Fruit fly (Drosophila melanogaster) whole organism, embryonic: ENCODE measurements around the gene FucTD.

Experiments used
- B-H1 ChIP-seq: fragments of 200-800 bp; sonication (Bioruptor generic); IDR thresholded peaks from 3 replicates; pipeline ENCODE4 v1.3.6; 2022; ENCODE audit warnings: missing biosample characterization, missing genetic modification characterization
- CG10366 ChIP-seq: fragments of 200-800 bp; sonication (Bioruptor generic); IDR thresholded peaks from 2 replicates; pipeline ENCODE4 v1.3.6; 2022; ENCODE audit warnings: missing biosample characterization, missing genetic modification characterization
- CG11696 ChIP-seq: fragments of 200-800 bp; sonication (Bioruptor generic); IDR thresholded peaks from 2 replicates; pipeline ENCODE4 v1.3.6; 2022; ENCODE audit warnings: missing biosample characterization, missing genetic modification characterization
- CG1233 ChIP-seq: fragments of 200-800 bp; sonication (Bioruptor generic); optimal IDR thresholded peaks from 4 replicates; lab custom pipeline; 2018; ENCODE audit warnings: missing biosample characterization, mild to moderate bottlenecking, missing genetic modification characterization
- CG12769 ChIP-seq: fragments of 200-800 bp; sonication (Bioruptor generic); optimal IDR thresholded peaks from 2 replicates; lab custom pipeline; 2019; ENCODE audit warnings: missing biosample characterization, mild to moderate bottlenecking, missing genetic modification characterization, moderate library complexity
- CG15696 ChIP-seq: fragments of 200-800 bp; sonication (Bioruptor generic); optimal IDR thresholded peaks from 2 replicates; lab custom pipeline; 2019; ENCODE audit warnings: missing biosample characterization, mild to moderate bottlenecking, missing genetic modification characterization, moderate library complexity
- CG17359 ChIP-seq: fragments of 200-800 bp; sonication (Bioruptor generic); optimal IDR thresholded peaks from 3 replicates; lab custom pipeline; 2018; ENCODE audit warnings: missing biosample characterization, mild to moderate bottlenecking, missing genetic modification characterization, moderate library complexity
- CG17802 ChIP-seq: fragments of 200-800 bp; sonication (Bioruptor generic); optimal IDR thresholded peaks from 2 replicates; lab custom pipeline; 2018; ENCODE audit warnings: missing biosample characterization, mild to moderate bottlenecking, missing genetic modification characterization, moderate library complexity
- CG17912 ChIP-seq: fragments of 200-800 bp; sonication (Bioruptor generic); optimal IDR thresholded peaks from 2 replicates; lab custom pipeline; 2018; ENCODE audit warnings: missing biosample characterization, mild to moderate bottlenecking, missing genetic modification characterization
- CG1832 ChIP-seq: fragments of 200-800 bp; sonication (Bioruptor generic); optimal IDR thresholded peaks from 2 replicates; lab custom pipeline; 2017; ENCODE audit warnings: missing biosample characterization, mild to moderate bottlenecking, missing genetic modification characterization, inconsistent platforms
- CG2120 ChIP-seq: fragments of 200-800 bp; sonication (Bioruptor generic); optimal IDR thresholded peaks from 3 replicates; lab custom pipeline; 2016; ENCODE audit warnings: missing biosample characterization, missing genetic modification characterization
- CG31224 ChIP-seq: fragments of 200-800 bp; sonication (Bioruptor generic); IDR thresholded peaks from 2 replicates; pipeline ENCODE4 v1.3.6; 2022; ENCODE audit warnings: missing biosample characterization, missing genetic modification characterization
- CG31388 ChIP-seq: fragments of 200-800 bp; sonication (Bioruptor generic); optimal IDR thresholded peaks from 2 replicates; lab custom pipeline; 2016; ENCODE audit warnings: missing biosample characterization, missing genetic modification characterization
- CG31441 ChIP-seq: fragments of 200-800 bp; sonication (Bioruptor generic); IDR thresholded peaks from 2 replicates; pipeline ENCODE4 v1.3.6; 2022; ENCODE audit warnings: missing biosample characterization, missing genetic modification characterization
- CG7839 ChIP-seq: fragments of 200-800 bp; sonication (Bioruptor generic); optimal IDR thresholded peaks from 3 replicates; lab custom pipeline; 2018; ENCODE audit warnings: missing biosample characterization, mild to moderate bottlenecking, missing genetic modification characterization, moderate library complexity
- CG8281 ChIP-seq: fragments of 200-800 bp; sonication (Bioruptor generic); optimal IDR thresholded peaks from 2 replicates; lab custom pipeline; 2018; ENCODE audit warnings: missing biosample characterization, mild to moderate bottlenecking, missing genetic modification characterization, moderate library complexity
- CG8924 ChIP-seq: fragments of 200-800 bp; optimal IDR thresholded peaks from 3 replicates; lab custom pipeline; 2019; ENCODE audit warnings: missing biosample characterization, mild to moderate bottlenecking, missing genetic modification characterization, moderate library complexity
- CHES-1-like ChIP-seq: fragments of 200-800 bp; sonication (Bioruptor generic); optimal IDR thresholded peaks from 2 replicates; lab custom pipeline; 2016; ENCODE audit warnings: missing biosample characterization, missing genetic modification characterization
- Chrac-16 ChIP-seq: fragments of 200-800 bp; sonication (Bioruptor generic); optimal IDR thresholded peaks from 3 replicates; lab custom pipeline; 2016; ENCODE audit warnings: missing biosample characterization, missing genetic modification characterization
- Fer1 ChIP-seq: fragments of 200-800 bp; sonication (Bioruptor generic); optimal IDR thresholded peaks from 2 replicates; lab custom pipeline; 2017; ENCODE audit warnings: missing biosample characterization, mild to moderate bottlenecking, missing genetic modification characterization
- Fer2 ChIP-seq: fragments of 200-800 bp; sonication (Bioruptor generic); optimal IDR thresholded peaks from 2 replicates; lab custom pipeline; 2018; ENCODE audit warnings: missing biosample characterization, mild to moderate bottlenecking, missing genetic modification characterization, moderate library complexity
- HLH3B ChIP-seq: fragments of 200-800 bp; sonication (Bioruptor generic); IDR thresholded peaks from 2 replicates; pipeline ENCODE4 v1.3.6; 2022; ENCODE audit warnings: missing biosample characterization, missing genetic modification characterization
- Jarid2 ChIP-seq: fragments of 200-800 bp; sonication (Bioruptor generic); optimal IDR thresholded peaks from 3 replicates; lab custom pipeline; 2017; ENCODE audit warnings: mild to moderate bottlenecking, missing biosample characterization, missing genetic modification reagents, missing genetic modification characterization
- Lpt ChIP-seq: fragments of >200 bp; optimal IDR thresholded peaks from 2 replicates; lab custom pipeline; 2018; ENCODE audit warnings: missing biosample characterization, missing genetic modification characterization
- Mes4 ChIP-seq: fragments of 200-800 bp; sonication (Bioruptor generic); optimal IDR thresholded peaks from 2 replicates; lab custom pipeline; 2016; ENCODE audit warnings: missing biosample characterization, missing genetic modification characterization
- Mrtf ChIP-seq: fragments of 200-800 bp; sonication (Bioruptor generic); IDR thresholded peaks from 3 replicates; pipeline ENCODE4 v1.3.6; 2022; ENCODE audit warnings: missing biosample characterization, missing genetic modification characterization
- Poxn ChIP-seq: fragments of 200-800 bp; sonication (Bioruptor generic); IDR thresholded peaks from 2 replicates; pipeline ENCODE4 v1.3.6; 2022; ENCODE audit warnings: missing biosample characterization, missing genetic modification characterization
- YL-1 ChIP-seq: fragments of 200-800 bp; sonication (Bioruptor generic); optimal IDR thresholded peaks from 3 replicates; lab custom pipeline; 2017; ENCODE audit warnings: missing biosample characterization, mild to moderate bottlenecking, missing genetic modification characterization
- abd-A ChIP-seq: fragments of 200-800 bp; sonication (Bioruptor generic); optimal IDR thresholded peaks from 3 replicates; lab custom pipeline; 2019; ENCODE audit warnings: missing biosample characterization, mild to moderate bottlenecking, missing genetic modification characterization, moderate library complexity
- ara ChIP-seq: fragments of 200-800 bp; sonication (Bioruptor generic); IDR thresholded peaks from 2 replicates; pipeline ENCODE4 v1.3.6; 2022; ENCODE audit warnings: missing biosample characterization, missing genetic modification characterization
- bcd ChIP-seq: fragments of 200-800 bp; sonication (Bioruptor generic); optimal IDR thresholded peaks from 2 replicates; lab custom pipeline; 2017; ENCODE audit warnings: missing biosample characterization, mild to moderate bottlenecking, missing genetic modification characterization
- cad ChIP-seq: fragments of >200 bp; optimal IDR thresholded peaks from 2 replicates; lab custom pipeline; 2017; ENCODE audit warnings: missing biosample characterization, missing genetic modification characterization
- ci ChIP-seq: fragments of 200-800 bp; sonication (Bioruptor generic); IDR thresholded peaks from 3 replicates; pipeline ENCODE4 v1.3.6; 2022; ENCODE audit warnings: missing biosample characterization, missing genetic modification characterization
- corto ChIP-seq: fragments of 200-800 bp; sonication (Bioruptor generic); optimal IDR thresholded peaks from 2 replicates; lab custom pipeline; 2016; ENCODE audit warnings: missing biosample characterization, mild to moderate bottlenecking, missing genetic modification characterization, moderate library complexity
- dati ChIP-seq: fragments of 200-800 bp; sonication (Bioruptor generic); IDR thresholded peaks from 2 replicates; pipeline ENCODE4 v1.3.6; 2022; ENCODE audit warnings: missing biosample characterization, missing genetic modification characterization
- exex ChIP-seq: fragments of 200-800 bp; sonication (Bioruptor generic); optimal IDR thresholded peaks from 4 replicates; lab custom pipeline; 2018; ENCODE audit warnings: missing biosample characterization, mild to moderate bottlenecking, missing genetic modification characterization, moderate library complexity
- fru ChIP-seq: fragments of >200 bp; optimal IDR thresholded peaks from 2 replicates; lab custom pipeline; 2017
- gfzf ChIP-seq: fragments of 200-800 bp; sonication (Bioruptor generic); optimal IDR thresholded peaks from 2 replicates; lab custom pipeline; 2016; ENCODE audit warnings: missing biosample characterization, mild to moderate bottlenecking, missing genetic modification characterization, moderate library complexity
- grau ChIP-seq: fragments of 200-800 bp; optimal IDR thresholded peaks from 3 replicates; lab custom pipeline; 2019; ENCODE audit warnings: missing biosample characterization, mild to moderate bottlenecking, missing genetic modification characterization, moderate library complexity
- grn ChIP-seq: fragments of 200-800 bp; sonication (Bioruptor generic); optimal IDR thresholded peaks from 3 replicates; lab custom pipeline; 2017; ENCODE audit warnings: missing biosample characterization, missing genetic modification characterization
- hbn ChIP-seq: fragments of 200-800 bp; sonication (Bioruptor generic); IDR thresholded peaks from 2 replicates; pipeline ENCODE4 v1.3.6; 2022; ENCODE audit warnings: missing biosample characterization, missing genetic modification characterization; ENCODE audit not compliant: partially characterized antibody
- hkb ChIP-seq, 2 experiments: fragments of 200-800 bp in 1 of 2; fragments of >200 bp in 1 of 2; sonication (Bioruptor generic) in 1 of 2; IDR thresholded peaks in 1 of 2; optimal IDR thresholded peaks in 1 of 2; 2 replicates each; pipeline versions ENCODE4 v1.3.6 to Lab custom; 2017 to 2022; ENCODE audit warnings: missing biosample characterization in 1 of 2, missing genetic modification characterization in 1 of 2
- jigr1 ChIP-seq: fragments of 200-800 bp; sonication (Bioruptor generic); IDR thresholded peaks from 3 replicates; pipeline ENCODE4 v1.3.6; 2022; ENCODE audit warnings: missing biosample characterization, missing genetic modification characterization
- nerfin-1 ChIP-seq: fragments of 200-800 bp; sonication (Bioruptor generic); optimal IDR thresholded peaks from 3 replicates; lab custom pipeline; 2019; ENCODE audit warnings: missing biosample characterization, mild to moderate bottlenecking, missing genetic modification characterization, moderate library complexity
- pfk ChIP-seq: fragments of 200-800 bp; sonication (Bioruptor generic); optimal IDR thresholded peaks from 2 replicates; lab custom pipeline; 2018; ENCODE audit warnings: missing biosample characterization, mild to moderate bottlenecking, missing genetic modification characterization, moderate library complexity
- pum ChIP-seq: fragments of 200-800 bp; sonication (Bioruptor generic); optimal IDR thresholded peaks from 2 replicates; lab custom pipeline; 2016; ENCODE audit warnings: missing biosample characterization, missing genetic modification characterization
- row ChIP-seq: fragments of 200-800 bp; sonication (Bioruptor generic); IDR thresholded peaks from 3 replicates; pipeline ENCODE4 v1.3.6; 2022; ENCODE audit warnings: missing biosample characterization, missing genetic modification characterization
- run ChIP-seq: fragments of 200-800 bp; sonication (Bioruptor generic); optimal IDR thresholded peaks from 3 replicates; lab custom pipeline; 2018; ENCODE audit warnings: missing biosample characterization, mild to moderate bottlenecking, missing genetic modification characterization
- sim ChIP-seq: fragments of 200-800 bp; sonication (Bioruptor generic); IDR thresholded peaks from 2 replicates; pipeline ENCODE4 v1.3.6; 2022; ENCODE audit warnings: missing biosample characterization, missing genetic modification characterization
- slbo ChIP-seq: fragments of 200-800 bp; sonication (Bioruptor generic); IDR thresholded peaks from 2 replicates; pipeline ENCODE4 v1.3.6; 2022; ENCODE audit warnings: missing biosample characterization, missing genetic modification characterization
- trem ChIP-seq: fragments of 200-800 bp; optimal IDR thresholded peaks from 3 replicates; lab custom pipeline; 2019; ENCODE audit warnings: missing biosample characterization, mild to moderate bottlenecking, missing genetic modification characterization, moderate library complexity
- zfh2 ChIP-seq: fragments of 200-800 bp; sonication (Bioruptor generic); optimal IDR thresholded peaks from 2 replicates; lab custom pipeline; 2016; ENCODE audit warnings: missing biosample characterization, missing genetic modification characterization

Gene FucTD

DNA sequence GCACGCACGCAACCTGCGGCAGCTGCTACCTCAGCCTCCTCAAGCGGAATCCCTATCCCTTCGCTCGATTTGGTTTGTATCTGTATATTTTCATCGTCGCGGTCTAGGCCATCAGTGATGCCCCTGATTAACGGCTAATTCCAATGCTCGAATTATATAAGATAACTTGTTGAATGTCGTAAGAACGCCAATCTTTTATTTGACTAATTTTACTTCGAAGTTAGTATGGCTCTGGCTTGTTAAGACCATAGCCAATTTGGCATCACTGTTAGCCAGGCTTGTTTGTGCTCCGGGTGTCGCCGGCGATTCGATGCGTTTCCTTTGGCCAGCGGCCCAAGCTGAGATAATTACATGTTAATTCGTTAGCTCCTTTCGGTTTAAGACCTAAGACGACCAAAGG is 2.0 kb upstream of the FucTD start (continued):
- no peak for TF ChIP-seq Fer1 (GFP tag; lab: Kevin White, UChicago)
- TF ChIP-seq jigr1 = no peak
- TF ChIP-seq Poxn (GFP tag; lab: Robert Waterston, UW) = no peak
- no peak for TF ChIP-seq nerfin-1 (tag; lab: Kevin White, UChicago)
- TF ChIP-seq row = peak; percentile 58; the same call in 2 of the 3 replicates
- TF ChIP-seq CG31224 = no peak
- no peak for TF ChIP-seq B-H1 (GFP tag; lab: Robert Waterston, UW)
- peak; percentile 34; the same call in 1 of the 3 replicates for TF ChIP-seq Mrtf (GFP tag; lab: Robert Waterston, UW)
- TF ChIP-seq pum (GFP tag; lab: Kevin White, UChicago) = peak; percentile 34
- TF ChIP-seq HLH3B (GFP tag; lab: Robert Waterston, UW) = no peak
- TF ChIP-seq hbn (GFP tag; lab: Robert Waterston, UW) = no peak
- no peak for TF ChIP-seq YL-1 (GFP tag; lab: Kevin White, UChicago)
- TF ChIP-seq exex (tag; lab: Kevin White, UChicago) = no peak
- TF ChIP-seq fru (lab: Kevin White, UChicago) = no peak
- no peak for TF ChIP-seq CG31388 (GFP tag; lab: Kevin White, UChicago)
- TF ChIP-seq bcd (GFP tag; lab: Kevin White, UChicago) = no peak
- peak; percentile 48 for TF ChIP-seq CG10366 (GFP tag; lab: Robert Waterston, UW)
- TF ChIP-seq Chrac-16 (GFP tag; lab: Kevin White, UChicago) = peak; percentile 62
- TF ChIP-seq Jarid2 = no peak
- peak; percentile 58 for TF ChIP-seq CG8924 (tag; lab: Kevin White, UChicago)
- TF ChIP-seq Fer2 (tag; lab: Kevin White, UChicago) = no peak
- no peak for TF ChIP-seq hkb (optimal IDR thresholded peaks at IDR 0.05; lab: Kevin White, UChicago)
- TF ChIP-seq hkb (GFP tag; IDR thresholded peaks at IDR 0.05; lab: Robert Waterston, UW) = no peak
- TF ChIP-seq abd-A (tag; lab: Kevin White, UChicago) = no peak
- TF ChIP-seq pfk = no peak
- TF ChIP-seq grau (tag; lab: Kevin White, UChicago) = peak; percentile 45
- peak; percentile 45 for TF ChIP-seq CG1233 (GFP tag; lab: Kevin White, UChicago)
- no peak for TF ChIP-seq zfh2
- no peak for TF ChIP-seq trem (tag; lab: Kevin White, UChicago)
- no peak for TF ChIP-seq CG17912
- TF ChIP-seq CG12769 (tag; lab: Kevin White, UChicago) = peak; percentile 8
- TF ChIP-seq CG15696 = no peak
- TF ChIP-seq CG8281 (tag; lab: Kevin White, UChicago) = no peak
- TF ChIP-seq CG31441 (GFP tag; lab: Robert Waterston, UW) = peak; percentile 53; the same call in 1 of the 2 replicates
- TF ChIP-seq cad = no peak
- peak; percentile 90 for TF ChIP-seq ara (GFP tag; lab: Robert Waterston, UW)
- TF ChIP-seq sim (GFP tag; lab: Robert Waterston, UW) = peak; percentile 71
- peak; percentile 84 for TF ChIP-seq ci
- TF ChIP-seq grn (GFP tag; lab: Kevin White, UChicago) = no peak
- 0 out of 2 replicates have a peak, but pooled peaks have one; percentile 16 for TF ChIP-seq CG11696
- TF ChIP-seq slbo (GFP tag; lab: Robert Waterston, UW) = peak; percentile 44
- no peak; the same call in 1 of the 2 replicates for TF ChIP-seq dati (GFP tag; lab: Robert Waterston, UW)
- no peak for TF ChIP-seq CG1832 (GFP tag; lab: Kevin White, UChicago)
- no peak for TF ChIP-seq corto (GFP tag; lab: Kevin White, UChicago)
- no peak for TF ChIP-seq CG2120 (GFP tag; lab: Kevin White, UChicago)
- TF ChIP-seq run (tag; lab: Kevin White, UChicago) = no peak
- peak; percentile 0 for TF ChIP-seq CG17802 (tag; lab: Kevin White, UChicago)
- TF ChIP-seq CG17359 (tag; lab: Kevin White, UChicago) = no peak
- no peak for TF ChIP-seq gfzf (GFP tag; lab: Kevin White, UChicago)
- no peak for TF ChIP-seq CG7839 (tag; lab: Kevin White, UChicago)
- no peak for TF ChIP-seq Lpt (GFP tag; lab: Kevin White, UChicago)
- TF ChIP-seq Mes4 = peak; percentile 33
- peak; percentile 13 for TF ChIP-seq CHES-1-like (GFP tag; lab: Kevin White, UChicago)
